Worm (Caenorhabditis elegans): ENCODE measurements around the gene nkat-3.

Gene nkat-3

DNA sequence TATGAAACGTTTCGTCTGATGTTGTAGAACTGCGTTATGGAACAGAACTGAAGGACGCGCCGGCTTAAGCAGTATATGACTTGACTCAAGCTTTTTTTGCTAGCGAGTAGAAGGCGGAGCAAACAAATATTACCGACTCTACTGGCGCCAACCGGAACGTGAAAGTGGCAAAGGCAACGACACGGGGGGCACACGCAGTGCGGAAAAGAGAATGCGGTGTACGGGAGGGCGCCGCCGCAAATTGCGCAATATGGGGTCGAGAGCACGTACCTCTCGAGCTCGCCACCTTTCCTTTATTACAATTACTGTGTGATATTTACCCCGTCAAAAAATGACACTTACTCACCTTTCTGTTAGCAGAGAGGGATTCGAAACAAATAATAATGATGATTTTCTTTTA is 26.3 kb upstream of the nkat-3 start, which contains the start of gene pqn-36:
Gene pqn-36, minus strand, starts transcription at position 268 of the 400 bp plus-strand sequence.
- TF ChIP-seq ceh-16 (tag; optimal IDR thresholded peaks at IDR 0.05) (no peak), lin-39 (tag; optimal IDR thresholded peaks at IDR 0.05) (no peak), nhr-23 (tag; optimal IDR thresholded peaks at IDR 0.05) (no peak), lsy-12 (tag; optimal IDR thresholded peaks at IDR 0.05) (no peak), ceh-82 (tag; optimal IDR thresholded peaks at IDR 0.05) (no peak), daf-12 (tag; optimal IDR thresholded peaks at IDR 0.05) (no peak), nhr-76 (tag; optimal IDR thresholded peaks at IDR 0.05) (no peak), hmg-11 (tag; optimal IDR thresholded peaks at IDR 0.05) (no peak), skn-1 (tag; optimal IDR thresholded peaks at IDR 0.05) (no peak), eor-1 (tag; optimal IDR thresholded peaks at IDR 0.05) (no peak), fkh-2 (tag; optimal IDR thresholded peaks at IDR 0.05) (no peak), zag-1 (tag; optimal IDR thresholded peaks at IDR 0.05) (no peak)

DNA sequence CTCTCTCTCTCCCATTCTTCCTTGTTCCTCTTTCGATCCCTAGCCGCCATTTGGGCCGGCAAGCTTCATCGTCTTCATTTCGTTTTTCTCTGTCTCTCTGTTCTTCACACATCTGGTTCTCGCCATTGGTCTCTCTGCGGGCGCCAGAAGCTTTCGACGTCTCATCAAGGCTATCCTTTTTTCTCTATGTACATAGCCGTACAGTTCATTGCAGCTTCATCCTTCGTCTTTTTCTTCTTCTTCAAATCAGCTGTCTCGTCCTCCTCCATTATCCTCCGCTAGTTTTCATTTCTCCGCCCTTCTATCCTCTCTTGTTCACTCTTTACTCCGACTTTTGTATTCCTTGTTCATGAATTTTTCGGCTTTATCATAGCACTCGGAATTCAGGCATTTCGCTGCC is 20.9 kb upstream of the nkat-3 start, which contains the start of gene F39D8.3:
Gene F39D8.3, plus strand, starts transcription at position 301 of the 400 bp plus-strand sequence.
- TF ChIP-seq nhr-67 (tag; optimal IDR thresholded peaks at IDR 0.05), result no peak
- no peak for TF ChIP-seq hmg-11 (tag; optimal IDR thresholded peaks at IDR 0.05)
- no peak for TF ChIP-seq egl-5 (tag; optimal IDR thresholded peaks at IDR 0.05)
- no peak for TF ChIP-seq nfya-1 (tag; optimal IDR thresholded peaks at IDR 0.05; ENCODE audit: insufficient read depth)
- peak; percentile 51 for TF ChIP-seq nhr-25 (tag; optimal IDR thresholded peaks at IDR 0.05)
- TF ChIP-seq nhr-11 (tag; optimal IDR thresholded peaks at IDR 0.05), result no peak
- no peak for TF ChIP-seq tbx-2 (tag; optimal IDR thresholded peaks at IDR 0.05)
- no peak for TF ChIP-seq mml-1 (tag; optimal IDR thresholded peaks at IDR 0.05)

DNA sequence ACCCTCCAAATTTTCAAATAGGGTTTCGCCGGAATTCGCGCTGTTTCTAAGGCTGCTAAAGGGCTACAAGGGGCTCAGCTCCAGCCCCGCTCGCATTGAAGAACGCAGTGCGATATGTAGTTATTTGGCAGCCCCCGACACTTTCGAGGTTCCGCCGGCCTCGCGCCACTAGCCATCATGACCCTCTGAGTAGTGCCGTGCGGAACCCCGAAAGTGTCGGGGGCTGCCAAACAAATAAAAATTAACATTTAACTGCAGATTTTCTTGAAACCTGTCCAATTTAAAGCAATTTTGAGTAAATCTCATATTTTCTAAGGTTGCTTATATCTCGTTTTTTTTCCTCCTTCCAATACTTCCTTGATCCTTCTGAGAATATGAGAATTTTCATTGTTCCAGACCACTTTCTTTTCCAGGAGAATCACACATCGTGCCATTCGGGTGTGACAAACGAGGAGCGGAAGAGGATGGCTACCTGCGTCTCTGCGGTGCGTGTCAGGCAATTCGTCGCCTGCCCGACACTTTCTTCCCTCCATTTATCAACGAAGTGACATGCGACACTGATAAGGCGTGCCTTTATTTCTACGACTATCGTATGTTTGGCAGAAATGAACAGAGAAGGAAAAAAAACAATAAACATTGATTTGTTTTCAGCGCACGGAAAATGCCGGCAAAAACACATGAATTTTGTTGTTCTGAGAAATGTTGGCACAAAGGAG is 17.7 kb upstream of the nkat-3 start:
- TF ChIP-seq jun-1 (tag; optimal IDR thresholded peaks at IDR 0.05) (peak; percentile 55), daf-12 (tag; optimal IDR thresholded peaks at IDR 0.05) (no peak), sea-2 (GFP tag; optimal IDR thresholded peaks at IDR 0.05) (no peak), elt-3 (tag; optimal IDR thresholded peaks at IDR 0.05) (peak in 2 of 3 experiments; percentile 5 to 75), elt-2 (tag; optimal IDR thresholded peaks at IDR 0.05) (peak; percentile 94), snpc-4 (tag; optimal IDR thresholded peaks at IDR 0.05) (peak; percentile 12), pqm-1 (tag; optimal IDR thresholded peaks at IDR 0.05) (peak; percentile 77), hmg-11 (tag; optimal IDR thresholded peaks at IDR 0.05) (no peak)

DNA sequence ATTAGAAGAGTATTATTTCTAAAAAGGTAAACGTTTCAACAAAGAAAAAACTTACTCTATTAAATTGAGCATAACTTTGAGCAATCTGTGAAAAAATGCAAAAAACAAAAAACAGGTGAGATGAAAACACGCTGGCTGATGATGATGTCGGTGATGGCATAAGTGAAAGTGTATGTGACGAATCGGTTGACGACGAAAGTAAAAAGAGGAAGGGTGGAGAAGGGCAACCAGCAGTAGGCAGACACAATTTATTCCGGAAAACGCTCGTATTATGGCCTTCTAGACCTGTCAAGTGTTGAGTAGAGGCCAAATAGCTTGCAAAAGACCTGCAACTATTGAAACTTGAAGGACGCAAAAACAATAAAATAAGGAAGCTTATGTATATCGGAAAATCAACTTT is 13.6 kb upstream of the nkat-3 start, which contains the start of gene nas-13:
Gene nas-13, minus strand, starts transcription at position 323 of the 400 bp plus-strand sequence.
- TF ChIP-seq mdl-1 (tag; optimal IDR thresholded peaks at IDR 0.05) (no peak), nhr-25 (tag; optimal IDR thresholded peaks at IDR 0.05) (peak; percentile 60)

DNA sequence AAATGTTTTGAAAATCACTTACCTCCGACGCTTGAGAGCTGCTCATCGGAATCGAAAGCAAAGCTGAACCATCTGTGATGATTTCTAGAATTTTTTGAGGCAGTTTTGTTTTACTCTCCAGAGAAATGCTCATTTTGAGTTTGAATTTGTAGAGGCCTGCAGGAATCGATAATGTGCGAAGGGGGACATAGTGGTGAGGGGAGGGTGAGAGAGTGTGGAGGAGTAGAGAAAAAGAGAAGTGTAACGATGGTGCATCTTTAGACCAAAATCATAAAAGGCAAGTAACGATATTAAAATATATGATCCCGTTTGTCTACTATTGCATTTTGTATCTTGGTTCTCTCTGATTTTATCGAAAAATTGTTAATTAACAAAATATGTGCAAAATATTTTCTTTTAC is 10.5 kb upstream of the nkat-3 start, which contains the start of gene blos-8:
Gene blos-8, minus strand, starts transcription at position 216 of the 400 bp plus-strand sequence.
- no peak for TF ChIP-seq nfya-1 (tag; optimal IDR thresholded peaks at IDR 0.05; ENCODE audit: insufficient read depth)
- no peak for TF ChIP-seq nhr-25 (tag; optimal IDR thresholded peaks at IDR 0.05)
- TF ChIP-seq hmg-11 (tag; optimal IDR thresholded peaks at IDR 0.05), result peak; percentile 43
- no peak for TF ChIP-seq eor-1 (tag; optimal IDR thresholded peaks at IDR 0.05)
- no peak for TF ChIP-seq ceh-82 (tag; optimal IDR thresholded peaks at IDR 0.05)
- no peak for TF ChIP-seq sea-2 (GFP tag; optimal IDR thresholded peaks at IDR 0.05)
- no peak for TF ChIP-seq ceh-9 (tag; optimal IDR thresholded peaks at IDR 0.05)
- TF ChIP-seq jun-1 (tag; optimal IDR thresholded peaks at IDR 0.05), result no peak
- no peak for TF ChIP-seq ZK546.5 (tag; optimal IDR thresholded peaks at IDR 0.05)
- TF ChIP-seq ceh-28 (tag; optimal IDR thresholded peaks at IDR 0.05), result peak; percentile 47
- TF ChIP-seq ama-1 (optimal IDR thresholded peaks at IDR 0.05), result no peak

DNA sequence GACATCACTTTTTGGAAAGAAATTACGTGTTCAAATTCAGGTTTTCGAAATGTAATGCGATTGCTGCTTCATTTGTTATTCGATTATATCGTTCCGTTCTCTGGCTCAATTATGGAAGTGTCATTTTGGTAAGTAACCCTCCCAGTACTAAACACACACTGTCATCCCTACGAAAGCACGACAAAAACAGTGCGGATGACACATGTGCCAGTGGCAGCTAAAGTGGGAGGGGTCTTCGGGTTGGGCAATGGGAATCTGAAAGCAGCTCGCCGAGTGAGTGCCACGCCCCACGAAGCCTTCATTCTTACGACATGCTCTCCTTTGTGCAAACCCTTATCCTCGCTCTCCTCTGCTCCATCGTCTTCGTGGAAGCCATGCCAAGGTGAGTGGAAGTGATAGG is 8.0 kb upstream of the nkat-3 start, which contains the start of gene flp-32:
Gene flp-32, plus strand, starts transcription at position 301 of the 400 bp plus-strand sequence.
- TF ChIP-seq ceh-16 (tag; optimal IDR thresholded peaks at IDR 0.05), result no peak
- TF ChIP-seq ceh-9 (tag; optimal IDR thresholded peaks at IDR 0.05), result no peak
- TF ChIP-seq fos-1 (tag; optimal IDR thresholded peaks at IDR 0.05), result no peak
- no peak for TF ChIP-seq pqm-1 (tag; optimal IDR thresholded peaks at IDR 0.05)
- no peak for TF ChIP-seq elt-1 (tag; optimal IDR thresholded peaks at IDR 0.05)
- TF ChIP-seq elt-2 (tag; optimal IDR thresholded peaks at IDR 0.05), result no peak
- TF ChIP-seq egl-27 (tag; optimal IDR thresholded peaks at IDR 0.05), result no peak
- no peak for TF ChIP-seq unc-62 (GFP tag; optimal IDR thresholded peaks at IDR 0.05)
- TF ChIP-seq fkh-2 (tag; optimal IDR thresholded peaks at IDR 0.05), result no peak
- no peak for TF ChIP-seq mdl-1 (tag; optimal IDR thresholded peaks at IDR 0.05)
- TF ChIP-seq hmg-11 (tag; optimal IDR thresholded peaks at IDR 0.05), result no peak
- TF ChIP-seq ceh-82 (tag; optimal IDR thresholded peaks at IDR 0.05), result no peak
- TF ChIP-seq R02D3.7 (tag; optimal IDR thresholded peaks at IDR 0.05), result no peak
- no peak for TF ChIP-seq nhr-12 (tag; optimal IDR thresholded peaks at IDR 0.05)
- TF ChIP-seq daf-12 (tag; optimal IDR thresholded peaks at IDR 0.05), result no peak
- TF ChIP-seq aly-2 (tag; optimal IDR thresholded peaks at IDR 0.05), result no peak
